Worm (Caenorhabditis elegans): ENCODE data around the gene iff-1.

ce11 chrIII:9789083-9789482, 42.1 kb upstream of the iff-1 start:
- TF ChIP-seq cnd-1 (tag; optimal IDR thresholded peaks at IDR 0.05): no peak
- TF ChIP-seq nhr-76 (tag; optimal IDR thresholded peaks at IDR 0.05): no peak
- no peak for TF ChIP-seq unc-39 (tag; optimal IDR thresholded peaks at IDR 0.05)
- TF ChIP-seq lin-32 (GFP tag; optimal IDR thresholded peaks at IDR 0.05): no peak
- no peak for TF ChIP-seq pha-4 (tag; optimal IDR thresholded peaks at IDR 0.05)
- no peak for TF ChIP-seq snpc-4 (tag; optimal IDR thresholded peaks at IDR 0.05)
- no peak for TF ChIP-seq nhr-2 (tag; optimal IDR thresholded peaks at IDR 0.05)

Data from whole organism, mixed stage, embryonic.